Fruit fly (Drosophila melanogaster): ENCODE data around the gene SMC5.

- no peak for TF ChIP-seq EcR (GFP tag; optimal IDR thresholded peaks at IDR 0.05)
- TF ChIP-seq psq (optimal IDR thresholded peaks at IDR 0.05) = no peak
- TF ChIP-seq pan (optimal IDR thresholded peaks at IDR 0.05) = no peak
Observed at dm6 chr3L:21610535-21610934, 41.6 kb downstream of the SMC5 start.
